Worm (Caenorhabditis elegans): ENCODE data around the gene unc-22.

- TF ChIP-seq nfya-1 (tag; optimal IDR thresholded peaks at IDR 0.05; ENCODE audit: insufficient read depth) = peak; percentile 44
- no peak for TF ChIP-seq snpc-4 (tag; optimal IDR thresholded peaks at IDR 0.05)
- TF ChIP-seq unc-39 (tag; optimal IDR thresholded peaks at IDR 0.05) = no peak
These were observed 58.1 kb downstream of the unc-22 start, which contains the start of gene gdh-1 for ce11 chrIV:11952612-11953299.
